Fruit fly (Drosophila melanogaster) ovary, adult (tissue): ENCODE data around the gene CG15027.

ENCODE experiments used
- CG17801 ChIP-seq: fragments of 200-800 bp; optimal IDR thresholded peaks from 2 replicates; lab custom pipeline; 2019; ENCODE audit warnings: missing biosample characterization, mild to moderate bottlenecking, missing genetic modification characterization, moderate library complexity; ENCODE audit not compliant: partially characterized antibody

Gene CG15027

dm6 chrX:15079945-15080344 lies 5.7 kb downstream of the CG15027 start:
- peak; percentile 34 for TF ChIP-seq CG17801 (GFP tag; lab: Kevin White, UChicago)

dm6 chrX:15079163-15079809 lies 6.3 kb downstream of the CG15027 start:
- TF ChIP-seq CG17801 (GFP tag; lab: Kevin White, UChicago), result peak; percentile 57

dm6 chrX:15078394-15078793 lies 7.2 kb downstream of the CG15027 start:
- no peak for TF ChIP-seq CG17801 (GFP tag; lab: Kevin White, UChicago)

- peak; percentile 75 for TF ChIP-seq CG17801 (GFP tag; lab: Kevin White, UChicago)
Observed at dm6 chrX:15077576-15078136, 8.0 kb downstream of the CG15027 start.

dm6 chrX:15076606-15077005 lies 9.0 kb downstream of the CG15027 start:
- TF ChIP-seq CG17801 (GFP tag; lab: Kevin White, UChicago), result no peak

dm6 chrX:15076038-15076575 lies 9.5 kb downstream of the CG15027 start, which contains the start of gene Lsd-2:
Lsd-2 (minus strand) TSS chrX:15076220.
- no peak for TF ChIP-seq CG17801 (GFP tag; lab: Kevin White, UChicago)

- TF ChIP-seq CG17801 (GFP tag; lab: Kevin White, UChicago), result peak; percentile 79
Observed at dm6 chrX:15075485-15076037, 10.1 kb downstream of the CG15027 start.

dm6 chrX:15074646-15075351 lies 10.8 kb downstream of the CG15027 start:
- TF ChIP-seq CG17801 (GFP tag; lab: Kevin White, UChicago), result peak; percentile 68

- no peak for TF ChIP-seq CG17801 (GFP tag; lab: Kevin White, UChicago)
Observed at dm6 chrX:15070811-15071479, 14.7 kb downstream of the CG15027 start.

- no peak for TF ChIP-seq CG17801 (GFP tag; lab: Kevin White, UChicago)
Observed at dm6 chrX:15070137-15070536, 15.5 kb downstream of the CG15027 start.

- peak; percentile 97 for TF ChIP-seq CG17801 (GFP tag; lab: Kevin White, UChicago)
Observed at dm6 chrX:15069417-15069896, 16.2 kb downstream of the CG15027 start.

dm6 chrX:15068537-15068936 lies 17.1 kb downstream of the CG15027 start:
- TF ChIP-seq CG17801 (GFP tag; lab: Kevin White, UChicago), result no peak

- no peak for TF ChIP-seq CG17801 (GFP tag; lab: Kevin White, UChicago)
Observed at dm6 chrX:15066374-15067057, 19.1 kb downstream of the CG15027 start, which contains the start of the genes opm and dob. opm (minus strand) TSS chrX:15066432. dob (plus strand) TSS chrX:15067007.
